Worm (Caenorhabditis elegans): ENCODE data around the gene srd-51.

ce11 chrX:13526219-13527218, 41.8 kb upstream of the srd-51 start:
- TF ChIP-seq ceh-82 (tag; optimal IDR thresholded peaks at IDR 0.05) (no peak), lsy-2 (tag; optimal IDR thresholded peaks at IDR 0.05) (peak in 1 of 2 experiments; percentile 47), aly-2 (tag; optimal IDR thresholded peaks at IDR 0.05) (no peak), mep-1 (tag; optimal IDR thresholded peaks at IDR 0.05) (no peak), blmp-1 (tag; optimal IDR thresholded peaks at IDR 0.05) (peak; percentile 89), nhr-76 (tag; optimal IDR thresholded peaks at IDR 0.05) (no peak), mdl-1 (tag; optimal IDR thresholded peaks at IDR 0.05) (no peak), nhr-28 (tag; optimal IDR thresholded peaks at IDR 0.05) (no peak), nhr-12 (tag; optimal IDR thresholded peaks at IDR 0.05) (no peak), hlh-17 (GFP tag; optimal IDR thresholded peaks at IDR 0.05; ENCODE audit: borderline replicate concordance) (no peak), jun-1 (tag; optimal IDR thresholded peaks at IDR 0.05) (peak; percentile 22), ztf-4 (tag; optimal IDR thresholded peaks at IDR 0.05) (no peak)
